Worm (Caenorhabditis elegans) whole organism, L1 larva: ENCODE data around the gene pha-4.

Source experiments
- blmp-1 ChIP-seq: fragments of 150-350 bp; optimal IDR thresholded peaks from 2 replicates; lab custom pipeline; 2014; ENCODE audit warnings: missing biosample characterization, missing genetic modification characterization
- ceh-82 ChIP-seq, 3 experiments: fragments of 150-350 bp in 1 of 3; sonication (generic microtip) in 2 of 3; optimal IDR thresholded peaks; 2 replicates each; lab custom pipeline; 2014 to 2017; ENCODE audit warnings: missing biosample characterization in 3 of 3, missing genetic modification characterization in 3 of 3
- mep-1 ChIP-seq: fragments of 150-350 bp; optimal IDR thresholded peaks from 2 replicates; lab custom pipeline; 2014; ENCODE audit warnings: missing biosample characterization, missing genetic modification characterization
- snpc-4 ChIP-seq: fragments of 150-350 bp; optimal IDR thresholded peaks from 2 replicates; lab custom pipeline; 2014; ENCODE audit warnings: missing biosample characterization, missing genetic modification characterization

DNA sequence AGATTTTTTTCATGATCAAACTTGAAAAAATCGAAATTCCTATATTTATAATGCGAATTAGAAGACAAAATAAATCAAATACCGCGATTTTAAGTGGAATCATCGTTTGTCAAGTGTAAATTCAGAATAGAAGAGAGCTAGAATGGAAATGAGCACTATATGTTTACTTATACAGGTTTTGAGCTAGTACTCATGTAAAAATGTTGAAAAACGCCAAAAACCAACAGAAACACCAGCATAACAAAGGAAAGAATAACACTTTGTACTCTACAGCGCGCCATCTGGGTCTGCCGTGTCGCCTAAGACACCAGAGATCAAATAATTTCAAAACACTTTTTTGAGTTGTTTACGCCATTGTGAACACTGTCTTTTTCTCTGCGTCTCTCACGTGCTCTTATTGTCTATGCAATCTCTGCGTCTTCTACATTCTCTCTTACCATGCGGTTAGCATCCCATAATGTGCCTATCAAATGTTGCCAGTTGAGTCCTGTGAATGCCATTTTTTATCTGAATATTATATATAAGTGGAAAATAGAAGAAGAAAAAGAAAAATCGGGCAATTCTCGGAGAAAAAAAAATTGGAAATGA, 24.0 kb upstream of the pha-4 start, which contains the start of gene ipla-3:
- TF ChIP-seq ceh-82 (tag; optimal IDR thresholded peaks at IDR 0.05; lab: Kevin White, UChicago) (peak in 2 of 3 experiments; percentile 21 to 53), snpc-4 (tag; lab: Kevin White, UChicago) (peak; percentile 18), mep-1 (tag; lab: Kevin White, UChicago) (peak; percentile 56), blmp-1 (tag; lab: Kevin White, UChicago) (no peak)
